Fruit fly (Drosophila melanogaster): ENCODE measurements around the gene Sap47.

Sap47 gene

dm6 chr3R:15919367-15920228, 15.3 kb upstream of the Sap47 start (continued):
- no peak for TF ChIP-seq CG12219 (GFP tag; optimal IDR thresholded peaks at IDR 0.05)
- no peak for TF ChIP-seq pan (optimal IDR thresholded peaks at IDR 0.05)
- peak in 1 of 2 experiments; percentile 23 for TF ChIP-seq pan (GFP tag; optimal IDR thresholded peaks at IDR 0.05 in 1 of 2, IDR thresholded peaks at IDR 0.05 in 1 of 2)
- TF ChIP-seq sens (GFP tag), result peak; percentile 48
- peak; percentile 44; the same call in 1 of the 3 replicates for TF ChIP-seq ci (GFP tag; IDR thresholded peaks at IDR 0.05)
- peak; percentile 28; the same call in 1 of the 3 replicates for TF ChIP-seq row (GFP tag; IDR thresholded peaks at IDR 0.05)
- TF ChIP-seq CG2202 (tag; optimal IDR thresholded peaks at IDR 0.05), result peak; percentile 18
- TF ChIP-seq cg (GFP tag; optimal IDR thresholded peaks at IDR 0.05), result peak; percentile 68
- TF ChIP-seq ken (GFP tag; IDR thresholded peaks at IDR 0.05), result 0 out of 3 replicates have a peak, but pooled peaks have one; percentile 30
- no peak for TF ChIP-seq sisA (GFP tag; IDR thresholded peaks at IDR 0.05)
- no peak for TF ChIP-seq NK7.1 (GFP tag; optimal IDR thresholded peaks at IDR 0.05)
- peak; percentile 68 for TF ChIP-seq dmrt11E (tag; optimal IDR thresholded peaks at IDR 0.05)
- peak; percentile 69 for TF ChIP-seq zfh1 (GFP tag; IDR thresholded peaks at IDR 0.05)
- TF ChIP-seq tll (GFP tag; optimal IDR thresholded peaks at IDR 0.05), result peak in 1 of 2 experiments; percentile 68
- TF ChIP-seq ap (GFP tag; IDR thresholded peaks at IDR 0.05), result 0 out of 2 replicates have a peak, but pooled peaks have one; percentile 16
- peak; percentile 64 for TF ChIP-seq Med (GFP tag)
- TF ChIP-seq phol (tag; optimal IDR thresholded peaks at IDR 0.05), result no peak
- TF ChIP-seq CG12659 (GFP tag; optimal IDR thresholded peaks at IDR 0.05), result no peak
- peak; percentile 72 for TF ChIP-seq Ets65A (GFP tag)
- peak; percentile 43; the same call in 1 of the 3 replicates for TF ChIP-seq CG3726 (GFP tag; IDR thresholded peaks at IDR 0.05)
- peak; percentile 40 for TF ChIP-seq az2 (GFP tag; optimal IDR thresholded peaks at IDR 0.05)
- TF ChIP-seq CG7745 (tag; optimal IDR thresholded peaks at IDR 0.05), result no peak
- no peak for TF ChIP-seq caup (GFP tag; optimal IDR thresholded peaks at IDR 0.05; ENCODE audit: severe bottlenecking)
- peak; percentile 96 for TF ChIP-seq oc (tag; optimal IDR thresholded peaks at IDR 0.05)
- no peak for TF ChIP-seq ro (GFP tag; IDR thresholded peaks at IDR 0.05)
- TF ChIP-seq MBD-R2 (GFP tag; IDR thresholded peaks at IDR 0.05), result no peak
- TF ChIP-seq B-H2 (GFP tag; optimal IDR thresholded peaks at IDR 0.05), result no peak
- peak; percentile 62 for TF ChIP-seq corto (GFP tag; optimal IDR thresholded peaks at IDR 0.05)
- TF ChIP-seq vvl (GFP tag; IDR thresholded peaks at IDR 0.05), result peak; percentile 8; the same call in 1 of the 2 replicates
- no peak for TF ChIP-seq trh (GFP tag; optimal IDR thresholded peaks at IDR 0.05)
- no peak for TF ChIP-seq ac (GFP tag; optimal IDR thresholded peaks at IDR 0.05)
- no peak for TF ChIP-seq Max (GFP tag; optimal IDR thresholded peaks at IDR 0.05)
- peak; percentile 86 for TF ChIP-seq lbe (GFP tag; optimal IDR thresholded peaks at IDR 0.05)
- peak; percentile 43 for TF ChIP-seq CG5180 (GFP tag; optimal IDR thresholded peaks at IDR 0.05)
- peak; percentile 88 for TF ChIP-seq pros (GFP tag; optimal IDR thresholded peaks at IDR 0.05)
- peak; percentile 87 for TF ChIP-seq twi (tag; optimal IDR thresholded peaks at IDR 0.05)
- TF ChIP-seq hkb (optimal IDR thresholded peaks at IDR 0.05), result no peak
- no peak for TF ChIP-seq hkb (GFP tag; IDR thresholded peaks at IDR 0.05)
- peak; percentile 19 for TF ChIP-seq CG1529 (GFP tag; optimal IDR thresholded peaks at IDR 0.05)
- 0 out of 2 replicates have a peak, but pooled peaks have one; percentile 51 for TF ChIP-seq CG10959 (GFP tag; IDR thresholded peaks at IDR 0.05)
- no peak for TF ChIP-seq org-1 (GFP tag; optimal IDR thresholded peaks at IDR 0.05)
- no peak for TF ChIP-seq usp (GFP tag; optimal IDR thresholded peaks at IDR 0.05)
- TF ChIP-seq CG15479 (GFP tag; optimal IDR thresholded peaks at IDR 0.05), result peak; percentile 1
- 0 out of 2 replicates have a peak, but pooled peaks have one; percentile 11 for TF ChIP-seq Rx (GFP tag; IDR thresholded peaks at IDR 0.05)
- peak in 1 of 2 experiments; percentile 53 for TF ChIP-seq Pdp1 (GFP tag; optimal IDR thresholded peaks at IDR 0.05)
- TF ChIP-seq bsh (GFP tag; optimal IDR thresholded peaks at IDR 0.05), result peak in 1 of 2 experiments; percentile 90
- TF ChIP-seq ATbp (GFP tag; optimal IDR thresholded peaks at IDR 0.05), result peak; percentile 11
- TF ChIP-seq Optix (GFP tag; IDR thresholded peaks at IDR 0.05), result 0 out of 3 replicates have a peak, but pooled peaks have one; percentile 31

Data from whole organism, embryonic.